Worm (Caenorhabditis elegans) whole organism, L1 larva: Measurements from ENCODE around the gene F57G12.1.

Source experiments
- C16A3.4 ChIP-seq: fragments of 150-350 bp; optimal IDR thresholded peaks from 2 replicates; lab custom pipeline; 2014; ENCODE audit warnings: missing biosample characterization, missing genetic modification characterization
- F16B12.6 ChIP-seq: fragments of 150-350 bp; optimal IDR thresholded peaks from 2 replicates; lab custom pipeline; 2014; ENCODE audit warnings: missing biosample characterization, missing genetic modification characterization
- aha-1 ChIP-seq: fragments of 150-350 bp; optimal IDR thresholded peaks from 2 replicates; lab custom pipeline; 2014; ENCODE audit warnings: missing biosample characterization, missing genetic modification characterization
- blmp-1 ChIP-seq: fragments of 150-350 bp; optimal IDR thresholded peaks from 2 replicates; lab custom pipeline; 2014; ENCODE audit warnings: missing biosample characterization, missing genetic modification characterization
- ceh-63 ChIP-seq: fragments of 200-800 bp; sonication (Bioruptor generic); optimal IDR thresholded peaks from 2 replicates; lab custom pipeline; 2018; ENCODE audit warnings: mild to moderate bottlenecking, missing genetic modification characterization, missing compliant biosample characterization
- ceh-8 ChIP-seq: fragments of 200-800 bp; sonication (Bioruptor generic); optimal IDR thresholded peaks from 2 replicates; lab custom pipeline; 2018; ENCODE audit warnings: mild to moderate bottlenecking, missing genetic modification characterization, moderate library complexity, missing compliant biosample characterization
- ceh-82 ChIP-seq, 3 experiments: fragments of 150-350 bp in 1 of 3; sonication (generic microtip) in 2 of 3; optimal IDR thresholded peaks; 2 replicates each; lab custom pipeline; 2014 to 2017; ENCODE audit warnings: missing biosample characterization in 3 of 3, missing genetic modification characterization in 3 of 3
- ceh-88 ChIP-seq: fragments of 200-800 bp; sonication (Bioruptor generic); IDR thresholded peaks from 2 replicates; pipeline ENCODE4 v1.3.6; 2022; ENCODE audit warnings: missing genetic modification characterization, missing compliant biosample characterization
- ceh-90 ChIP-seq: sonication (generic microtip); optimal IDR thresholded peaks from 2 replicates; lab custom pipeline; 2016; ENCODE audit warnings: missing genetic modification characterization, missing compliant biosample characterization
- dsc-1 ChIP-seq: sonication (generic microtip); optimal IDR thresholded peaks from 2 replicates; lab custom pipeline; 2016; ENCODE audit warnings: mild to moderate bottlenecking, missing genetic modification characterization, missing compliant biosample characterization
- efl-1 ChIP-seq, 4 experiments: fragments of 150-350 bp; optimal IDR thresholded peaks in 3 of 4; peaks in 1 of 4; 1 replicate in 1 of 4; 2 replicates in 3 of 4; lab custom pipeline; 2014; ENCODE audit warnings: missing biosample characterization in 2 of 4, missing genetic modification characterization in 2 of 4, missing genetic modification reagents in 2 of 4
- egl-27 ChIP-seq, 2 experiments: fragments of 150-350 bp in 1 of 2; sonication (generic microtip); optimal IDR thresholded peaks; 3 replicates each; lab custom pipeline; 2017 to 2018; ENCODE audit warnings: missing biosample characterization in 2 of 2, missing genetic modification characterization in 2 of 2, missing genetic modification reagents in 2 of 2
- elt-2 ChIP-seq: sonication (generic microtip); optimal IDR thresholded peaks from 2 replicates; lab custom pipeline; 2016; ENCODE audit warnings: missing genetic modification characterization, mild to moderate bottlenecking, inconsistent platforms, missing compliant biosample characterization, missing genetic modification reagents
- fkh-10 ChIP-seq: sonication (generic microtip); optimal IDR thresholded peaks from 2 replicates; lab custom pipeline; 2017; ENCODE audit warnings: missing biosample characterization, missing genetic modification reagents, missing genetic modification characterization
- fkh-4 ChIP-seq: sonication (generic microtip); optimal IDR thresholded peaks from 2 replicates; lab custom pipeline; 2016; ENCODE audit warnings: missing compliant biosample characterization, missing genetic modification characterization, borderline replicate concordance
- fkh-8 ChIP-seq: sonication (generic microtip); optimal IDR thresholded peaks from 2 replicates; lab custom pipeline; 2016; ENCODE audit warnings: mild to moderate bottlenecking, missing genetic modification characterization, missing compliant biosample characterization
- fos-1 ChIP-seq: fragments of 150-350 bp; optimal IDR thresholded peaks from 2 replicates; lab custom pipeline; 2014; ENCODE audit warnings: missing biosample characterization, missing genetic modification characterization
- grh-1 ChIP-seq: fragments of 200-800 bp; sonication (Bioruptor generic); IDR thresholded peaks from 2 replicates; pipeline ENCODE4 v1.3.6; 2022; ENCODE audit warnings: missing genetic modification reagents, missing genetic modification characterization, missing compliant biosample characterization
- hlh-17 ChIP-seq: fragments of 200-800 bp; sonication (Bioruptor generic); optimal IDR thresholded peaks from 2 replicates; lab custom pipeline; 2018; ENCODE audit warnings: missing genetic modification characterization, mild to moderate bottlenecking, missing compliant biosample characterization, moderate library complexity, borderline replicate concordance
- hlh-4 ChIP-seq: sonication (generic microtip); optimal IDR thresholded peaks from 2 replicates; lab custom pipeline; 2016; ENCODE audit warnings: mild to moderate bottlenecking, missing genetic modification characterization, missing compliant biosample characterization
- hpl-2 ChIP-seq: fragments of 150-350 bp; optimal IDR thresholded peaks from 2 replicates; lab custom pipeline; 2014; ENCODE audit warnings: missing biosample characterization, missing genetic modification reagents, missing genetic modification characterization
- isw-1 ChIP-seq: fragments of 200-800 bp; sonication (Bioruptor generic); IDR thresholded peaks from 2 replicates; pipeline ENCODE4 v1.3.6; 2022; ENCODE audit warnings: missing genetic modification characterization, missing compliant biosample characterization
- lin-13 ChIP-seq: fragments of 150-350 bp; optimal IDR thresholded peaks from 2 replicates; lab custom pipeline; 2014; ENCODE audit warnings: missing biosample characterization, missing genetic modification reagents, missing genetic modification characterization
- lin-14 ChIP-seq: fragments of 200-800 bp; sonication (Bioruptor generic); optimal IDR thresholded peaks from 2 replicates; lab custom pipeline; 2018; ENCODE audit warnings: mild to moderate bottlenecking, missing genetic modification characterization, moderate library complexity, missing compliant biosample characterization
- lin-15B ChIP-seq: fragments of 150-350 bp; sonication (generic microtip); optimal IDR thresholded peaks from 3 replicates; lab custom pipeline; 2014; ENCODE audit warnings: missing biosample characterization, missing genetic modification characterization
- lsy-2 ChIP-seq, 2 experiments: fragments of 150-350 bp; optimal IDR thresholded peaks; 2 replicates each; lab custom pipeline; 2014; ENCODE audit warnings: missing biosample characterization in 2 of 2, missing genetic modification characterization in 2 of 2
- mab-9 ChIP-seq: fragments of 200-800 bp; sonication (Bioruptor generic); IDR thresholded peaks from 2 replicates; pipeline ENCODE4 v1.3.6; 2022; ENCODE audit warnings: missing genetic modification reagents, missing genetic modification characterization, missing compliant biosample characterization
- mdl-1 ChIP-seq, 2 experiments: fragments of 150-350 bp; optimal IDR thresholded peaks; 2 replicates each; lab custom pipeline; 2014 to 2017; ENCODE audit warnings: missing biosample characterization in 2 of 2, missing genetic modification characterization in 2 of 2, inconsistent platforms in 1 of 2
- mep-1 ChIP-seq: fragments of 150-350 bp; optimal IDR thresholded peaks from 2 replicates; lab custom pipeline; 2014; ENCODE audit warnings: missing biosample characterization, missing genetic modification characterization
- nhr-11 ChIP-seq: fragments of 150-350 bp; optimal IDR thresholded peaks from 2 replicates; lab custom pipeline; 2014; ENCODE audit warnings: missing biosample characterization, missing genetic modification characterization
- nhr-19 ChIP-seq: fragments of 200-800 bp; sonication (Bioruptor generic); conservative IDR thresholded peaks from 2 replicates; pipeline ENCODE4 v1.3.6; 2022; ENCODE audit warnings: missing genetic modification characterization, missing compliant biosample characterization
- nhr-71 ChIP-seq: sonication (generic microtip); optimal IDR thresholded peaks from 2 replicates; lab custom pipeline; 2016; ENCODE audit warnings: mild to moderate bottlenecking, missing genetic modification characterization, moderate library complexity, missing compliant biosample characterization
- nhr-77 ChIP-seq: fragments of 150-350 bp; optimal IDR thresholded peaks from 2 replicates; lab custom pipeline; 2014; ENCODE audit warnings: missing biosample characterization, missing genetic modification characterization
- nhr-84 ChIP-seq: sonication (generic microtip); optimal IDR thresholded peaks from 2 replicates; lab custom pipeline; 2017; ENCODE audit warnings: missing biosample characterization, missing genetic modification characterization
- nhr-85 ChIP-seq: sonication (generic microtip); peaks from one replicate; lab custom pipeline; 2016; ENCODE audit warnings: missing genetic modification characterization, inconsistent platforms, missing compliant biosample characterization
- pag-3 ChIP-seq: sonication (generic microtip); optimal IDR thresholded peaks from 2 replicates; lab custom pipeline; 2017; ENCODE audit warnings: missing genetic modification characterization, mild to moderate bottlenecking, missing compliant biosample characterization, antibody characterized with exemption, borderline replicate concordance; ENCODE audit not compliant: insufficient read depth
- pqm-1 ChIP-seq: sonication (generic microtip); optimal IDR thresholded peaks from 3 replicates; lab custom pipeline; 2017; ENCODE audit warnings: missing biosample characterization, missing genetic modification characterization
- skn-1 ChIP-seq: fragments of 150-350 bp; optimal IDR thresholded peaks from 2 replicates; lab custom pipeline; 2014; ENCODE audit warnings: missing biosample characterization, missing genetic modification characterization
- snpc-4 ChIP-seq: fragments of 150-350 bp; optimal IDR thresholded peaks from 2 replicates; lab custom pipeline; 2014; ENCODE audit warnings: missing biosample characterization, missing genetic modification characterization
- sox-4 ChIP-seq: sonication (generic microtip); optimal IDR thresholded peaks from 2 replicates; lab custom pipeline; 2016; ENCODE audit warnings: missing genetic modification characterization, missing compliant biosample characterization
- sptf-1 ChIP-seq: fragments of 150-350 bp; optimal IDR thresholded peaks from 2 replicates; lab custom pipeline; 2014; ENCODE audit warnings: missing biosample characterization, missing genetic modification characterization
- swsn-7 ChIP-seq: sonication (generic microtip); optimal IDR thresholded peaks from 2 replicates; lab custom pipeline; 2016; ENCODE audit warnings: missing genetic modification characterization, missing compliant biosample characterization
- tbx-2 ChIP-seq: sonication (generic microtip); optimal IDR thresholded peaks from 2 replicates; lab custom pipeline; 2016; ENCODE audit warnings: missing genetic modification characterization, missing compliant biosample characterization
- tlp-1 ChIP-seq: fragments of 150-350 bp; optimal IDR thresholded peaks from 2 replicates; lab custom pipeline; 2014; ENCODE audit warnings: missing biosample characterization, missing genetic modification characterization
- unc-130 ChIP-seq: fragments of 150-350 bp; optimal IDR thresholded peaks from 2 replicates; lab custom pipeline; 2017; ENCODE audit warnings: missing biosample characterization, missing genetic modification characterization, inconsistent platforms
- unc-98 ChIP-seq: fragments of 200-800 bp; sonication (Bioruptor generic); IDR thresholded peaks from 2 replicates; pipeline ENCODE4 v1.3.6; 2022; ENCODE audit warnings: missing genetic modification characterization, missing compliant biosample characterization
- ztf-4 ChIP-seq: fragments of 150-350 bp; optimal IDR thresholded peaks from 2 replicates; lab custom pipeline; 2014; ENCODE audit warnings: missing biosample characterization, missing genetic modification characterization

The F57G12.1 gene

DNA sequence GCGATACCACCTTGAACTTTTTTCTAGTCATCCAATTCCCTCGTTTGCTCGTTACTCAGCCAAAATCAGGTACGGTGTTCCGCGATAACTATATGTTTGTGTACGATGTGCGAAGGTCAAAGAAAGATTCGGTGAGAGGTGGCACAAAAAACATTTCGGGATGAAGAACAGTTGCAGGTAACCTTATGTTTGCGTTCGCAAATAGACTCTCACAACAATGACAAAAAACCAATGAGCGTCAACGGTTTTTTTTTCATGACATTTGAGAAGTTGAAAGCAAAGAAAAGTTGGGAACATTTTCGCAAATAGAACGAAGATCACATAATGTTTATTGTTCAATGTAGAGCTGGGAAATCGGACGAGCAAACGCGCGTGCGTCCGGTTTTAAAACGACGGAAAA is 8.8 kb downstream of the F57G12.1 start:
- no peak for TF ChIP-seq blmp-1 (tag; lab: Kevin White, UChicago)
- no peak for TF ChIP-seq elt-2 (tag; lab: Kevin White, UChicago)
- TF ChIP-seq efl-1 (optimal IDR thresholded peaks at IDR 0.05; lab: Kevin White, UChicago), result no peak
- TF ChIP-seq efl-1 (GFP tag; optimal IDR thresholded peaks at IDR 0.05 in 1 of 2; lab: Kevin White, UChicago), result peak in 1 of 2 experiments; percentile 13

DNA sequence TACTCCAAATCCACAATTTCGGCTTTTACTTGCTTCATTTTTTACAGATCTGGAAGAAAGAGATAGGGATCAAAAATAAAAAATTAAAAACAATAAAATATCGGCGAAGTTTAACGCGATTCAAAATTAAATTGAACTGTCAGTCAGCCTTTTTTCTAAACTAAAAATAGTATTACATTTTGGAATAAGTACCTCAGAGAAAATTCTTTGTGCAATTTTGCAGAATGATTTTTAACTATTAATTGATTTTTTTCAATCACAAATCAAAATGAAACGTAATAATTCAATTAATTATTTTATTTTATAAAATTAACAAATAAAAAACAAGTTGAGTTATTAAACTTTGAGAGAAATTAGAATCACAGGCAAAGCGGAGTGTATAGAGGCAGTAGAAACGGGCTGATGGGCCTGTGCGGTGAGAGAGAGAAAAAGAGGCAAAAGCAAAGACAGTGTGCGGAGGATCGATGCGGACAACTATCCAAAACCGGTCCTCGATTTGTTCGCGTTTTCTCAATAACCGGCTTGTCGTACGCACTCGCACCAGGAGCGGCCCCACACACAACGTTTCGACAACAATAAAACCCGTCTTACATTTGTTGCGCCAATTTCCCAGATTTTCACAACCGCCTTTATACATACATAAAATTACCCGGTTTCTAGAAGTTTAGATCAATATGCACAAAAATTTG is 11.3 kb downstream of the F57G12.1 start, which contains the start of gene F57G12.2:
TSS of gene F57G12.2 (minus strand) at position 51 of the 689 bp plus-strand sequence.
- TF ChIP-seq blmp-1 (tag; lab: Kevin White, UChicago) (peak; percentile 54), grh-1 (GFP tag; lab: Robert Waterston, UW) (peak; percentile 71; the same call in 1 of the 2 replicates), ztf-4 (peak; percentile 24), nhr-85 (tag; lab: Kevin White, UChicago) (peak; percentile 73), hpl-2 (no peak)

DNA sequence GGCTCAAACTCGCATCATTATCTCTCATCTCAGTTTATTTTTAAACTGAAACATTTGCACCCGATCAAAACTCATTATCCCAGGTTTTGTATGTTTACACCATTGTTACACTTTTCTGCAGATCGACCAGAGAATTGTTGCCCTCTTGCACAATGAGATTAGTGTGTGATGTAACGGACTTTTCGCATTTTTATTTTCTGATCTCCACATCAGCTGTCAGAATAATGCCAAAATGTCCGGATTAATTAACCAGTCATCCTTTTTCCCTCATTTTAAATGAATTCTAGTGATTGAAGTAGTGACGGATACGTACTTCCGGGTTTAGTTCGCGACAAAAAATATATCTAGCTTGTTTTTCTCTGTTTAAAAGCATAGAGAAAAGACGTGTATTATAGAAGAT is 12.8 kb downstream of the F57G12.1 start:
- TF ChIP-seq fos-1 (tag; lab: Kevin White, UChicago), result no peak
- TF ChIP-seq sptf-1, result no peak
- TF ChIP-seq C16A3.4 (tag; lab: Kevin White, UChicago), result no peak
- no peak for TF ChIP-seq isw-1 (GFP tag; lab: Robert Waterston, UW)
- no peak for TF ChIP-seq pag-3 (tag; lab: Kevin White, UChicago)
- TF ChIP-seq hpl-2, result no peak
- no peak for TF ChIP-seq unc-98
- no peak for TF ChIP-seq ceh-90 (tag; lab: Kevin White, UChicago)
- peak in 1 of 2 experiments; percentile 33 for TF ChIP-seq lsy-2 (tag; optimal IDR thresholded peaks at IDR 0.05; lab: Kevin White, UChicago)
- TF ChIP-seq ceh-8 (GFP tag; lab: Kevin White, UChicago), result no peak
- no peak for TF ChIP-seq aha-1 (tag; lab: Kevin White, UChicago)
- TF ChIP-seq fkh-8, result peak; percentile 71
- TF ChIP-seq nhr-84, result no peak
- no peak for TF ChIP-seq ceh-88 (GFP tag; lab: Robert Waterston, UW)
- TF ChIP-seq mep-1 (tag; lab: Kevin White, UChicago), result peak; percentile 0
- no peak for TF ChIP-seq pqm-1 (tag; lab: Kevin White, UChicago)
- no peak for TF ChIP-seq ceh-63
- no peak for TF ChIP-seq lin-13 (GFP tag; lab: Kevin White, UChicago)
- no peak for TF ChIP-seq egl-27 (tag; optimal IDR thresholded peaks at IDR 0.05; lab: Kevin White, UChicago)
- no peak for TF ChIP-seq ztf-4
- TF ChIP-seq unc-130 (tag; lab: Kevin White, UChicago), result peak; percentile 80
- no peak for TF ChIP-seq lin-15B (tag; lab: Kevin White, UChicago)
- TF ChIP-seq F16B12.6 (tag; lab: Kevin White, UChicago), result no peak
- no peak for TF ChIP-seq ceh-82 (tag; optimal IDR thresholded peaks at IDR 0.05; lab: Kevin White, UChicago)
- TF ChIP-seq swsn-7 (tag; lab: Kevin White, UChicago), result no peak
- TF ChIP-seq elt-2 (tag; lab: Kevin White, UChicago), result no peak
- no peak for TF ChIP-seq skn-1 (tag; lab: Kevin White, UChicago)
- peak; percentile 68 for TF ChIP-seq nhr-71 (tag; lab: Kevin White, UChicago)
- no peak for TF ChIP-seq nhr-85 (tag; lab: Kevin White, UChicago)
- no peak for TF ChIP-seq nhr-11
- peak; percentile 52 for TF ChIP-seq sox-4 (tag; lab: Kevin White, UChicago)
- TF ChIP-seq tlp-1 (tag; lab: Kevin White, UChicago), result no peak
- TF ChIP-seq nhr-77 (tag; lab: Kevin White, UChicago), result no peak
- peak; percentile 91 for TF ChIP-seq dsc-1 (tag; lab: Kevin White, UChicago)
- TF ChIP-seq snpc-4 (tag; lab: Kevin White, UChicago), result no peak
- no peak for TF ChIP-seq hlh-4 (tag; lab: Kevin White, UChicago)
- TF ChIP-seq mdl-1 (tag; optimal IDR thresholded peaks at IDR 0.05; lab: Kevin White, UChicago), result no peak
- no peak for TF ChIP-seq nhr-19 (GFP tag; lab: Robert Waterston, UW)
- TF ChIP-seq lin-14 (GFP tag; lab: Kevin White, UChicago), result peak; percentile 52
- no peak for TF ChIP-seq tbx-2 (tag; lab: Kevin White, UChicago)
- no peak for TF ChIP-seq fkh-10 (GFP tag; lab: Kevin White, UChicago)
- TF ChIP-seq hlh-17, result no peak
- TF ChIP-seq fkh-4 (tag; lab: Kevin White, UChicago), result no peak
- no peak for TF ChIP-seq mab-9 (GFP tag; lab: Robert Waterston, UW)
